Worm (Caenorhabditis elegans) whole organism, L4 larva: ENCODE results near the gene F32D8.14.

Experiments
- D1046.2 ChIP-seq: fragments of 200-800 bp; sonication (Bioruptor generic); IDR thresholded peaks from 2 replicates; pipeline ENCODE4 v1.3.6; 2022; ENCODE audit warnings: missing genetic modification characterization, missing compliant biosample characterization
- F49E8.2 ChIP-seq: sonication (generic microtip); optimal IDR thresholded peaks from 2 replicates; lab custom pipeline; 2016; ENCODE audit warnings: missing compliant biosample characterization, mild to moderate bottlenecking, missing genetic modification characterization, borderline replicate concordance
- aha-1 ChIP-seq: fragments of 150-350 bp; peaks from one replicate; lab custom pipeline; 2014; ENCODE audit warnings: missing biosample characterization, missing genetic modification characterization
- ceh-20 ChIP-seq: fragments of 200-800 bp; sonication (Bioruptor generic); IDR thresholded peaks from 2 replicates; pipeline ENCODE4 v1.3.6; 2022; ENCODE audit warnings: missing genetic modification reagents, missing genetic modification characterization, missing compliant biosample characterization
- ceh-82 ChIP-seq: sonication (generic microtip); optimal IDR thresholded peaks from 2 replicates; lab custom pipeline; 2017; ENCODE audit warnings: missing biosample characterization, missing genetic modification characterization
- duxl-1 ChIP-seq: sonication (generic microtip); optimal IDR thresholded peaks from 2 replicates; lab custom pipeline; 2016; ENCODE audit warnings: mild to moderate bottlenecking, missing genetic modification characterization, moderate library complexity, missing compliant biosample characterization; ENCODE audit not compliant: poor library complexity
- fkh-10 ChIP-seq: fragments of 150-350 bp; optimal IDR thresholded peaks from 2 replicates; lab custom pipeline; 2014; ENCODE audit warnings: missing biosample characterization, missing genetic modification reagents, missing genetic modification characterization
- mdl-1 ChIP-seq, 2 experiments: fragments of 150-350 bp in 1 of 2; sonication (generic microtip) in 1 of 2; optimal IDR thresholded peaks; 2 replicates each; lab custom pipeline; 2014 to 2017; ENCODE audit warnings: missing biosample characterization in 2 of 2, missing genetic modification characterization in 2 of 2
- nhr-10 ChIP-seq: fragments of 150-350 bp; optimal IDR thresholded peaks from 2 replicates; lab custom pipeline; 2014; ENCODE audit warnings: missing biosample characterization, missing genetic modification characterization
- nhr-6 ChIP-seq: fragments of 150-350 bp; optimal IDR thresholded peaks from 2 replicates; lab custom pipeline; 2014; ENCODE audit warnings: missing biosample characterization, missing genetic modification characterization
- unc-62 ChIP-seq, 3 experiments: fragments of 150-350 bp in 1 of 3; sonication (generic microtip); optimal IDR thresholded peaks in 2 of 3; peaks in 1 of 3; 1 replicate in 1 of 3; 2 replicates in 2 of 3; lab custom pipeline; 2014 to 2017; ENCODE audit warnings: missing biosample characterization in 3 of 3, missing genetic modification characterization in 3 of 3, missing genetic modification reagents in 3 of 3, missing genotype in 1 of 3

ce11 chrV:10861611-10862262 lies 32.9 kb downstream of the F32D8.14 start:
- TF ChIP-seq D1046.2 (GFP tag; lab: Robert Waterston, UW) (no peak), unc-62 (GFP tag; optimal IDR thresholded peaks at IDR 0.05 in 1 of 2; lab: Kevin White, UChicago) (peak in 1 of 2 experiments; percentile 87), unc-62 (tag; optimal IDR thresholded peaks at IDR 0.05; lab: Kevin White, UChicago) (no peak), fkh-10 (GFP tag; lab: Kevin White, UChicago) (no peak), mdl-1 (tag; optimal IDR thresholded peaks at IDR 0.05; lab: Kevin White, UChicago) (peak in 1 of 2 experiments; percentile 24), aha-1 (tag; lab: Kevin White, UChicago) (peak; percentile 13), F49E8.2 (tag; lab: Kevin White, UChicago) (no peak), nhr-10 (tag; lab: Kevin White, UChicago) (no peak), nhr-6 (tag; lab: Kevin White, UChicago) (no peak), ceh-20 (GFP tag; lab: Robert Waterston, UW) (no peak), ceh-82 (tag; lab: Kevin White, UChicago) (no peak), duxl-1 (tag; lab: Kevin White, UChicago) (no peak)
